ENCODE assay signal across 1 worm cellular context in genomic region chrX:6515267-6515666, ce11.
TF ChIP-seq lines count a peak whose summit lies in the region.

No protein-coding gene starts in this region.

TF ChIP-seq in whole organism, L2 larva, 48 proteins besides CTCF, POLR2A, EP300 and RAD21 (continued from another document):
- TF ChIP-seq lsy-2 (tag; optimal IDR thresholded peaks at IDR 0.05; lab: Kevin White, UChicago) (no peak), ceh-82 (tag; optimal IDR thresholded peaks at IDR 0.05; lab: Kevin White, UChicago) (no peak), nhr-10 (tag; optimal IDR thresholded peaks at IDR 0.05; lab: Kevin White, UChicago) (no peak), nhr-11 (tag; optimal IDR thresholded peaks at IDR 0.05; lab: Kevin White, UChicago) (no peak), dmd-4 (tag; optimal IDR thresholded peaks at IDR 0.05; lab: Kevin White, UChicago) (no peak), C34F6.9 (tag; optimal IDR thresholded peaks at IDR 0.05; lab: Kevin White, UChicago) (no peak), snpc-4 (tag; optimal IDR thresholded peaks at IDR 0.05; lab: Kevin White, UChicago) (no peak), aly-2 (tag; optimal IDR thresholded peaks at IDR 0.05; lab: Kevin White, UChicago) (no peak), F13H6.1 (tag; optimal IDR thresholded peaks at IDR 0.05; lab: Kevin White, UChicago) (no peak), gmeb-1 (tag; optimal IDR thresholded peaks at IDR 0.05; lab: Kevin White, UChicago) (no peak), crh-2 (tag; optimal IDR thresholded peaks at IDR 0.05; lab: Kevin White, UChicago) (no peak), nhr-129 (tag; optimal IDR thresholded peaks at IDR 0.05; lab: Kevin White, UChicago) (no peak), nhr-6 (tag; optimal IDR thresholded peaks at IDR 0.05; lab: Kevin White, UChicago) (no peak), ztf-11 (tag; optimal IDR thresholded peaks at IDR 0.05; lab: Kevin White, UChicago) (no peak), nhr-25 (tag; optimal IDR thresholded peaks at IDR 0.05; lab: Kevin White, UChicago) (peak; percentile 37), unc-39 (tag; optimal IDR thresholded peaks at IDR 0.05; lab: Kevin White, UChicago) (no peak), lin-13 (GFP tag; optimal IDR thresholded peaks at IDR 0.05; lab: Kevin White, UChicago) (no peak), lin-39 (tag; optimal IDR thresholded peaks at IDR 0.05; lab: Kevin White, UChicago) (no peak)
